Fruit fly (Drosophila melanogaster): ENCODE measurements around the gene CG3213.

The CG3213 gene

dm6 chr2L:3534227-3534842 lies 14.9 kb upstream of the CG3213 start (continued):
- no peak for TF ChIP-seq danr (GFP tag; IDR thresholded peaks at IDR 0.05)
- peak; percentile 59; the same call in 1 of the 3 replicates for TF ChIP-seq CG11093 (GFP tag; IDR thresholded peaks at IDR 0.05)
- TF ChIP-seq CG9609 (GFP tag; optimal IDR thresholded peaks at IDR 0.05), result peak; percentile 14
- no peak for TF ChIP-seq CG10321 (GFP tag; IDR thresholded peaks at IDR 0.05)
- peak; percentile 46 for TF ChIP-seq mam (GFP tag; optimal IDR thresholded peaks at IDR 0.05)
- TF ChIP-seq row (GFP tag; IDR thresholded peaks at IDR 0.05), result peak; percentile 65
- no peak for TF ChIP-seq aop (GFP tag; IDR thresholded peaks at IDR 0.05)
- peak; percentile 60; the same call in 1 of the 3 replicates for TF ChIP-seq ken (GFP tag; IDR thresholded peaks at IDR 0.05)
- peak; percentile 16 for TF ChIP-seq Hr3 (GFP tag; optimal IDR thresholded peaks at IDR 0.05)
- TF ChIP-seq scrt (GFP tag; optimal IDR thresholded peaks at IDR 0.05), result no peak
- no peak for TF ChIP-seq gfzf (GFP tag; optimal IDR thresholded peaks at IDR 0.05)
- peak; percentile 29 for TF ChIP-seq CG14710 (tag; optimal IDR thresholded peaks at IDR 0.05)
- peak; percentile 13 for TF ChIP-seq trem (tag; optimal IDR thresholded peaks at IDR 0.05)
- TF ChIP-seq CG32767 (GFP tag; IDR thresholded peaks at IDR 0.05), result 0 out of 2 replicates have a peak, but pooled peaks have one; percentile 42
- TF ChIP-seq chinmo (GFP tag; IDR thresholded peaks at IDR 0.05; ENCODE audit: partially characterized antibody), result 0 out of 4 replicates have a peak, but pooled peaks have one; percentile 22
- TF ChIP-seq fd96Cb (tag; optimal IDR thresholded peaks at IDR 0.05), result peak; percentile 71
- peak; percentile 75 for TF ChIP-seq CG11504 (tag; optimal IDR thresholded peaks at IDR 0.05)
- no peak for TF ChIP-seq Neu2 (GFP tag; optimal IDR thresholded peaks at IDR 0.05; ENCODE audit: borderline replicate concordance)
- no peak for TF ChIP-seq HLHmδ (GFP tag; optimal IDR thresholded peaks at IDR 0.05)
- TF ChIP-seq CG14860 (GFP tag; IDR thresholded peaks at IDR 0.05; ENCODE audit: partially characterized antibody), result no peak
- peak; percentile 74 for TF ChIP-seq gem (tag; optimal IDR thresholded peaks at IDR 0.05)
- peak; percentile 55 for TF ChIP-seq E2f1 (GFP tag; IDR thresholded peaks at IDR 0.05)
- TF ChIP-seq CG17385 (GFP tag; optimal IDR thresholded peaks at IDR 0.05), result peak; percentile 46
- TF ChIP-seq sd (tag; optimal IDR thresholded peaks at IDR 0.05), result peak; percentile 59
- no peak for TF ChIP-seq dm (GFP tag; optimal IDR thresholded peaks at IDR 0.05)
- peak; percentile 48 for TF ChIP-seq ATbp (GFP tag; optimal IDR thresholded peaks at IDR 0.05)
- peak; percentile 49 for TF ChIP-seq CG1603 (tag; optimal IDR thresholded peaks at IDR 0.05)
- TF ChIP-seq Lhr (GFP tag; optimal IDR thresholded peaks at IDR 0.05), result no peak
- peak; percentile 45; the same call in 1 of the 3 replicates for TF ChIP-seq croc (GFP tag; conservative IDR thresholded peaks at IDR 0.05)
- peak; percentile 69 for TF ChIP-seq unpg (GFP tag; optimal IDR thresholded peaks at IDR 0.05)
- no peak for TF ChIP-seq Opbp (GFP tag; IDR thresholded peaks at IDR 0.05; ENCODE audit: partially characterized antibody)
- TF ChIP-seq CG8765 (GFP tag; IDR thresholded peaks at IDR 0.05), result no peak
- 0 out of 2 replicates have a peak, but pooled peaks have one; percentile 10 for TF ChIP-seq sim (GFP tag; IDR thresholded peaks at IDR 0.05)
- TF ChIP-seq peb (GFP tag; IDR thresholded peaks at IDR 0.05), result peak; percentile 53; the same call in 1 of the 2 replicates
- TF ChIP-seq odd (GFP tag; optimal IDR thresholded peaks at IDR 0.05), result no peak
- TF ChIP-seq CG1529 (GFP tag; optimal IDR thresholded peaks at IDR 0.05), result peak; percentile 41
- no peak for TF ChIP-seq HmgZ (tag; optimal IDR thresholded peaks at IDR 0.05)
- peak; percentile 30 for TF ChIP-seq gcm (GFP tag; optimal IDR thresholded peaks at IDR 0.05)
- TF ChIP-seq CG13624 (GFP tag; optimal IDR thresholded peaks at IDR 0.05), result peak; percentile 33
- peak; percentile 56 for TF ChIP-seq Antp (GFP tag; optimal IDR thresholded peaks at IDR 0.05)
- TF ChIP-seq Chrac-16 (GFP tag; optimal IDR thresholded peaks at IDR 0.05), result peak; percentile 50
- peak; percentile 29 for TF ChIP-seq CG5245 (GFP tag; optimal IDR thresholded peaks at IDR 0.05)
- TF ChIP-seq btn (GFP tag; optimal IDR thresholded peaks at IDR 0.05), result no peak
- TF ChIP-seq nmo (GFP tag; optimal IDR thresholded peaks at IDR 0.05), result peak; percentile 64
- peak; percentile 58; the same call in 2 of the 3 replicates for TF ChIP-seq Aef1 (GFP tag; IDR thresholded peaks at IDR 0.05)
- peak; percentile 37; the same call in 1 of the 2 replicates for TF ChIP-seq CG32532 (GFP tag; IDR thresholded peaks at IDR 0.05)
- no peak for TF ChIP-seq zfh2 (GFP tag; optimal IDR thresholded peaks at IDR 0.05)
- no peak for TF ChIP-seq CG2875 (GFP tag; optimal IDR thresholded peaks at IDR 0.05)
- TF ChIP-seq wek (GFP tag; optimal IDR thresholded peaks at IDR 0.05), result no peak

All from whole organism, embryonic.